Fruit fly (Drosophila melanogaster) whole organism, adult: ENCODE measurements around the gene CG13689.

Experiments used
- CG11617 ChIP-seq: fragments of 200-800 bp; sonication (Bioruptor generic); optimal IDR thresholded peaks from 2 replicates; lab custom pipeline; 2017; ENCODE audit warnings: mild to moderate bottlenecking, missing biosample characterization, missing genetic modification reagents, missing genetic modification characterization
- CG1620 ChIP-seq: fragments of 200-800 bp; sonication (Bioruptor generic); optimal IDR thresholded peaks from 2 replicates; lab custom pipeline; 2016; ENCODE audit warnings: missing biosample characterization, missing genetic modification characterization
- CG33017 ChIP-seq: fragments of 200-800 bp; sonication (Bioruptor generic); optimal IDR thresholded peaks from 2 replicates; lab custom pipeline; 2018; ENCODE audit warnings: missing biosample characterization, mild to moderate bottlenecking, missing genetic modification characterization, moderate library complexity
- cic ChIP-seq: fragments of 200-800 bp; sonication (Bioruptor generic); optimal IDR thresholded peaks from 2 replicates; lab custom pipeline; 2017; ENCODE audit warnings: missing biosample characterization, mild to moderate bottlenecking, missing genetic modification characterization, moderate library complexity

dm6 chr2L:612778-613177 is 10.2 kb downstream of the CG13689 start:
- TF ChIP-seq CG11617 (GFP tag; lab: Kevin White, UChicago) (no peak), CG1620 (no peak), CG33017 (tag; lab: Kevin White, UChicago) (no peak), cic (GFP tag; lab: Kevin White, UChicago) (no peak)
